Fruit fly (Drosophila melanogaster): Measurements from ENCODE around the gene Imp.

DNA sequence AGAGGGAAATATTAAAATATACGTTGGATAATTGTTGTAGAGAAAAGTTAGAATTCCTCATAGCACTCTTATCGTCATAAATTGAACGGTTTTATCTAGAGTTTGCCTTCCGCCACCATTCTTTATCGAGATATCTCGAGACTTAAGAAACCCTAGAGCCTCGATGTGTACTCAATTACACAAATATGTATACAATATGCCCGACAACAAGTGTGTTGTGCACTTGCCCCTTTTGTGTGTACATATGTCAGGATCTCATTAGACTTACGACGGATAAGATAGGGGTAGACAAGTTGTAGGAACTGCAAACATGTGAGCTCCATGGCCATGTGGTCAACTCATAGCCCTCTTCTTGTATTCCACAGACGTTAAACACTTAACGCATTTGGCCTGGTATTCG lies 50.5 kb downstream of the Imp start:
- no peak for TF ChIP-seq pad (GFP tag; optimal IDR thresholded peaks at IDR 0.05)
- TF ChIP-seq toe (GFP tag; optimal IDR thresholded peaks at IDR 0.05) = no peak
- no peak for TF ChIP-seq kay (GFP tag; ENCODE audit: borderline replicate concordance)
- no peak for TF ChIP-seq CG12768 (GFP tag; optimal IDR thresholded peaks at IDR 0.05)

Measured in whole organism, adult.